Worm (Caenorhabditis elegans) whole organism, L1 larva: ENCODE results near the gene fbxb-20.

ENCODE experiments used
- nhr-77 ChIP-seq: fragments of 150-350 bp; optimal IDR thresholded peaks from 2 replicates; lab custom pipeline; 2014; ENCODE audit warnings: missing biosample characterization, missing genetic modification characterization
- unc-130 ChIP-seq: fragments of 150-350 bp; optimal IDR thresholded peaks from 2 replicates; lab custom pipeline; 2017; ENCODE audit warnings: missing biosample characterization, missing genetic modification characterization, inconsistent platforms

DNA sequence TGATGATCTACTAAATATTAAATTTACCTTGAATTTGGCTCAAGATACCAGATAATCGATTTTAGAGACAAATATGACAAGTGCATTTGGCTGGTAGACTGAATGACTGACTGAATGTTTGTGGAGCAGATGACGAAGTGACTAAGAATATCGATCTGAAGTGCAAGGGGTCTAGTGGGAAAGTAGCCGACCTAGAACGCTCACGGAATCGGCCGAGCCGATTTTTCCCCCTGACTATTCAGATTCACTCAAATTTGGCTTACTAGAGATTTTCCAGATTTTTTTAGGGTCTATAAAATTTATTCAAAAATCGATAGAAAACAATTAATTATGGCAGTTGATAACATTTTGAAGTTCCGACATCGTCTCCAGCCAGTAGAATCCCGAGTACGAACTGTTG, 44.1 kb upstream of the fbxb-20 start, which contains the start of gene fbxc-26:
- TF ChIP-seq unc-130 (tag; lab: Kevin White, UChicago) (no peak), nhr-77 (no peak)
